Worm (Caenorhabditis elegans) whole organism, young adult: Measurements from ENCODE around the gene B0303.16.

Experiments
- C06A6.2 ChIP-seq: fragments of 200-800 bp; sonication (Bioruptor generic); conservative IDR thresholded peaks from 2 replicates; pipeline ENCODE4 v1.3.6; 2022; ENCODE audit warnings: missing genetic modification characterization, missing compliant biosample characterization
- F52B5.7 ChIP-seq: sonication (generic microtip); optimal IDR thresholded peaks from 2 replicates; lab custom pipeline; 2016; ENCODE audit warnings: mild to moderate bottlenecking, missing genetic modification characterization, missing compliant biosample characterization
- ama-1 ChIP-seq, 3 experiments: fragments of 150-350 bp in 1 of 3; sonication (generic microtip) in 2 of 3; optimal IDR thresholded peaks; 2 replicates each; lab custom pipeline; 2014 to 2018; ENCODE audit warnings: missing biosample characterization in 2 of 3, missing genetic modification characterization in 2 of 3, missing genetic modification reagents in 2 of 3
- aptf-3 ChIP-seq: fragments of 200-800 bp; sonication (Bioruptor generic); IDR thresholded peaks from 2 replicates; pipeline ENCODE4 v1.3.6; 2022; ENCODE audit warnings: missing genetic modification characterization, missing compliant biosample characterization
- dpl-1 ChIP-seq: fragments of 150-350 bp; optimal IDR thresholded peaks from 2 replicates; lab custom pipeline; 2014; ENCODE audit warnings: missing biosample characterization, missing genetic modification reagents, missing genetic modification characterization
- unc-62 ChIP-seq: fragments of 150-350 bp; optimal IDR thresholded peaks from 2 replicates; lab custom pipeline; 2014; ENCODE audit warnings: missing biosample characterization, missing genetic modification reagents, missing genetic modification characterization
- ztf-6 ChIP-seq: fragments of 200-800 bp; sonication (Bioruptor generic); IDR thresholded peaks from 2 replicates; pipeline ENCODE4 v1.3.6; 2022; ENCODE audit warnings: missing genetic modification reagents, missing genetic modification characterization, missing compliant biosample characterization

DNA sequence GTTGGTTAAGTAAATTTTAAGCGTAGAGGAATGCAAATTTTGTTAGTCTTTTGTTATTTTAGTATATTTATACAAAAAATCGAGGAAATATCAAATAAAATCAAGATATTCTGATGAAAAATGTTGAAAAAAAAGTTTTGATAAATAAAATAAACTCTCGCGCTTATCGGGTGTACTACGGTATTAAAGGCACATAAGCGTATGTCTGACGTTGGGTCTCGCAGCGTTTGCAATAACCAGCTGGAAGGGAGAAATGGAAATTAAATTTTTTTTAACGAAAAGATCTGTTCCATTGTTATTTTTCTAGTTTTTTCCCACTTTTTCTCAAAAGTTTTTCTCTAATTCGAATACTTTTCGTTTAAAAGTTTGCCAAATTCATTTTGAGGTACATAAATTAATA lies 15.7 kb upstream of the B0303.16 start:
- TF ChIP-seq aptf-3 (no peak), ama-1 (optimal IDR thresholded peaks at IDR 0.05; lab: Kevin White, UChicago) (no peak), ama-1 (GFP tag; optimal IDR thresholded peaks at IDR 0.05; lab: Kevin White, UChicago) (no peak), dpl-1 (no peak), C06A6.2 (GFP tag; lab: Robert Waterston, UW) (no peak), ztf-6 (GFP tag; lab: Robert Waterston, UW) (no peak), unc-62 (GFP tag; lab: Kevin White, UChicago) (no peak), F52B5.7 (tag; lab: Kevin White, UChicago) (no peak)
